Fruit fly (Drosophila melanogaster) whole organism, prepupa: ENCODE measurements around the gene mus312.

ENCODE experiments used
- CG16779 ChIP-seq: fragments of 200-800 bp; sonication (Bioruptor generic); optimal IDR thresholded peaks from 3 replicates; lab custom pipeline; 2017; ENCODE audit warnings: missing biosample characterization, mild to moderate bottlenecking, missing genetic modification characterization
- CG3032 ChIP-seq: fragments of 200-800 bp; optimal IDR thresholded peaks from 2 replicates; lab custom pipeline; 2019; ENCODE audit warnings: missing biosample characterization, mild to moderate bottlenecking, missing genetic modification characterization, moderate library complexity
- CG6276 ChIP-seq: fragments of 200-800 bp; sonication (Bioruptor generic); optimal IDR thresholded peaks from 2 replicates; lab custom pipeline; 2017; ENCODE audit warnings: missing biosample characterization, mild to moderate bottlenecking, missing genetic modification characterization
- Met ChIP-seq: fragments of 200-800 bp; sonication (Bioruptor generic); optimal IDR thresholded peaks from 3 replicates; lab custom pipeline; 2016; ENCODE audit warnings: missing biosample characterization, missing genetic modification characterization
- fd85E ChIP-seq: fragments of 200-800 bp; sonication (Bioruptor generic); optimal IDR thresholded peaks from 3 replicates; lab custom pipeline; 2016; ENCODE audit warnings: missing biosample characterization, missing genetic modification characterization
- pdm3 ChIP-seq: fragments of 200-800 bp; sonication (Bioruptor generic); optimal IDR thresholded peaks from 3 replicates; lab custom pipeline; 2016; ENCODE audit warnings: missing biosample characterization, missing genetic modification characterization

DNA sequence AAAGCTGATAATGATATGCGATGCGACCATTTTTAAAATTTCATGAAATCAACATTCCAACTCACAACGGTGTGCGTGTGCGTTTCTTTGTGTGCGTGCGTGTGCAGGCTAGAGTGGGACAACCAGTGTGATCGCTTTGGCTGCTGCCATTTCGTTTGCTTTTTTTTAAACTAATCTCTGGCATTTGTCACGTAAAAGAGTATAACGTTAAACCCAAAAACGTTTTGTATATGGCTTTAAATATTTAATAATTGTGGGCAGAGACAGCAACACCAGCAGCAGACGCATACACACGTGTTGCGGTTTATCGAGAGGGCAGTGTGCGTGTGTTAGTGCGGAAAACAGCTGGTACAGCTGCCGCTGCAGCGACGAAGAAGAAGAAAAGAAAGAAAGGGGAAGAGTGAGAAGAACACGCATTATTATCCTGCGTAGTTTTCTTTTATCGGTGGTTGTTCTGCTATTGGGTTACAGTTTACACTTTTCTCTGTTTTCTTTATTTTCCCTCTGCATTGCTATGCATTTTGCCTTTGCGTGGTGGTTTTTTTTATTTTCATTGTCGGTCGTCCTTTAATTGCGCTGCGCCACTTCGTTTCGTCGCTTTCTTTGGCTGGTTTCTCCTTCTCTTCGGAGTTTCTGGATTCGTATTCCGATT is 41.4 kb downstream of the mus312 start:
- TF ChIP-seq Met (no peak), fd85E (GFP tag; lab: Kevin White, UChicago) (no peak), CG6276 (GFP tag; lab: Kevin White, UChicago) (no peak), pdm3 (GFP tag; lab: Kevin White, UChicago) (no peak), CG16779 (tag; lab: Kevin White, UChicago) (no peak), CG3032 (tag; lab: Kevin White, UChicago) (no peak)
